Worm (Caenorhabditis elegans): Measurements from ENCODE around the gene F42C5.4.
"Not testable (repeated sequence)": the region's sequence is repeated elsewhere in the genome, so short reads cannot be mapped to it uniquely, and the experiment has no call there.

Gene F42C5.4

ce11 chrIV:7254690-7255089 lies 37.2 kb downstream of the F42C5.4 start, which contains the start of gene C06E4.5:
TSS of gene C06E4.5 (plus strand) at chrIV:7254990.
- TF ChIP-seq mml-1, elt-2, zag-1 (tag; optimal IDR thresholded peaks at IDR 0.05): not testable (repeated sequence)

- TF ChIP-seq pha-4 (tag; optimal IDR thresholded peaks at IDR 0.05) (no peak), jun-1 (tag; optimal IDR thresholded peaks at IDR 0.05) (no peak), ceh-16 (tag; optimal IDR thresholded peaks at IDR 0.05) (no peak), sea-2 (GFP tag; optimal IDR thresholded peaks at IDR 0.05) (no peak), aly-2 (tag; optimal IDR thresholded peaks at IDR 0.05) (no peak), elt-1 (tag; optimal IDR thresholded peaks at IDR 0.05) (no peak), ceh-82 (tag; optimal IDR thresholded peaks at IDR 0.05) (no peak), nhr-12 (tag; optimal IDR thresholded peaks at IDR 0.05) (no peak), pqm-1 (tag; optimal IDR thresholded peaks at IDR 0.05) (peak; percentile 25), lsy-12 (tag; optimal IDR thresholded peaks at IDR 0.05) (no peak), eor-1 (tag; optimal IDR thresholded peaks at IDR 0.05) (no peak), snpc-4 (tag; optimal IDR thresholded peaks at IDR 0.05) (peak; percentile 49)
Measured at ce11 chrIV:7253271-7253670, 38.7 kb downstream of the F42C5.4 start.

ce11 chrIV:7250158-7250557 lies 41.8 kb downstream of the F42C5.4 start, which contains the start of gene D2024.18:
TSS of gene D2024.18 (plus strand) at chrIV:7250458.
- TF ChIP-seq fkh-10 (GFP tag; optimal IDR thresholded peaks at IDR 0.05) = no peak

ce11 chrIV:7247243-7247642 lies 44.7 kb downstream of the F42C5.4 start, which contains the start of gene D2024.1:
TSS of gene D2024.1 (plus strand) at chrIV:7247543.
- TF ChIP-seq aly-2, ZK546.5, ceh-16 (tag; optimal IDR thresholded peaks at IDR 0.05): not testable (repeated sequence)

ce11 chrIV:7246553-7246952 lies 45.4 kb downstream of the F42C5.4 start, which contains the start of gene col-114:
TSS of gene col-114 (minus strand) at chrIV:7246653.
- TF ChIP-seq skn-1 (tag; optimal IDR thresholded peaks at IDR 0.05) (no peak), nhr-43 (tag; optimal IDR thresholded peaks at IDR 0.05; ENCODE audit: poor library complexity, severe bottlenecking) (no peak), ceh-82 (tag; optimal IDR thresholded peaks at IDR 0.05) (no peak), nhr-25 (tag; optimal IDR thresholded peaks at IDR 0.05) (no peak), fkh-2 (tag; optimal IDR thresholded peaks at IDR 0.05) (no peak), lin-15B (tag; optimal IDR thresholded peaks at IDR 0.05) (no peak), ztf-4 (tag; optimal IDR thresholded peaks at IDR 0.05) (no peak), lsy-12 (tag; optimal IDR thresholded peaks at IDR 0.05) (no peak), egl-27 (tag; optimal IDR thresholded peaks at IDR 0.05) (no peak), nhr-11 (tag; optimal IDR thresholded peaks at IDR 0.05) (no peak), hmg-11 (tag; optimal IDR thresholded peaks at IDR 0.05) (no peak), pqm-1 (tag; optimal IDR thresholded peaks at IDR 0.05) (no peak), mdl-1 (tag; optimal IDR thresholded peaks at IDR 0.05) (no peak), nhr-23 (tag; optimal IDR thresholded peaks at IDR 0.05) (no peak)

- TF ChIP-seq eor-1 (tag; optimal IDR thresholded peaks at IDR 0.05) = no peak
- no peak for TF ChIP-seq ceh-9 (tag; optimal IDR thresholded peaks at IDR 0.05)
- no peak for TF ChIP-seq pha-4 (tag; optimal IDR thresholded peaks at IDR 0.05)
- no peak for TF ChIP-seq tbx-2 (tag; optimal IDR thresholded peaks at IDR 0.05)
- TF ChIP-seq mdl-1 (tag; optimal IDR thresholded peaks at IDR 0.05) = no peak
- no peak for TF ChIP-seq unc-62 (GFP tag; optimal IDR thresholded peaks at IDR 0.05)
- TF ChIP-seq skn-1 (tag; optimal IDR thresholded peaks at IDR 0.05) = no peak
- TF ChIP-seq egl-27 (tag; optimal IDR thresholded peaks at IDR 0.05) = no peak
- no peak for TF ChIP-seq ztf-11 (tag; optimal IDR thresholded peaks at IDR 0.05)
- TF ChIP-seq hmg-11 (tag; optimal IDR thresholded peaks at IDR 0.05) = no peak
- no peak for TF ChIP-seq fkh-2 (tag; optimal IDR thresholded peaks at IDR 0.05)
- TF ChIP-seq elt-1 (tag; optimal IDR thresholded peaks at IDR 0.05) = no peak
Measured at ce11 chrIV:7245592-7245991, 46.3 kb downstream of the F42C5.4 start.
